Fruit fly (Drosophila melanogaster): ENCODE measurements around the gene CG9451.
A peak's percentile ranks its signal among the peaks of the same experiment; 100 is the strongest.

The CG9451 gene

DNA sequence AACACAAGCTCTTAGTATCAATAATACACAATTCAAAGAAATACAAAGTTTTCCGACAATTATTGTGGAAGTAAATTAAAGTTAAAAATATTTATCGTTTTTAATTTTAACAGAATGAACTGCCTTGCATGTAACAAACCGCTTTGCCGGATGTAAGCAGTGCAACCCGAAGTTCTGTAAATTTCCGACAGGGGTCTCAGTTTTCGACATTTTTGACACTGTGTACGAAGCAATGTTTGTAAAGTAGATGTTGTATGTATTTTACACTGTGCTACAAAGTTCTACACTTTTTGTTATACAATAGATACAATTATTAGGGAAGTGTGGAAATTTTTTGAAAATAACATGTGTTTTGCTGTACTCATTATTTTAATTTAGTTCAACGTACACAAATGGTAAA, 15.9 kb upstream of the CG9451 start (continued):
- TF ChIP-seq nom (GFP tag; optimal IDR thresholded peaks at IDR 0.05) (no peak), zf30C (GFP tag; optimal IDR thresholded peaks at IDR 0.05) (no peak), Ets65A (GFP tag) (peak; percentile 100), CG3995 (GFP tag; optimal IDR thresholded peaks at IDR 0.05) (peak; percentile 59), CG14667 (GFP tag; IDR thresholded peaks at IDR 0.05) (peak; percentile 89), CG18599 (GFP tag; optimal IDR thresholded peaks at IDR 0.05) (peak; percentile 84), odd (GFP tag; optimal IDR thresholded peaks at IDR 0.05) (peak; percentile 28), sens (GFP tag) (peak; percentile 97), ase (GFP tag; IDR thresholded peaks at IDR 0.05) (peak; percentile 95), CG15601 (tag; optimal IDR thresholded peaks at IDR 0.05) (peak; percentile 80), ci (GFP tag; IDR thresholded peaks at IDR 0.05) (peak; percentile 96), dpn (GFP tag; optimal IDR thresholded peaks at IDR 0.05) (peak; percentile 68 to 97), lov (optimal IDR thresholded peaks at IDR 0.05) (no peak), lov (GFP tag; IDR thresholded peaks at IDR 0.05) (peak; percentile 95), fd102C (GFP tag; optimal IDR thresholded peaks at IDR 0.05) (peak; percentile 83), CG12155 (GFP tag; optimal IDR thresholded peaks at IDR 0.05) (peak; percentile 70), gfzf (GFP tag; optimal IDR thresholded peaks at IDR 0.05) (peak; percentile 21), sr (GFP tag; IDR thresholded peaks at IDR 0.05) (peak; percentile 93), Dip2 (GFP tag; IDR thresholded peaks at IDR 0.05) (no peak), Opbp (GFP tag; IDR thresholded peaks at IDR 0.05; ENCODE audit: partially characterized antibody) (peak; percentile 53; the same call in 1 of the 3 replicates), HLHmδ (GFP tag; optimal IDR thresholded peaks at IDR 0.05) (peak; percentile 74), D (optimal IDR thresholded peaks at IDR 0.05) (no peak), D (GFP tag; optimal IDR thresholded peaks at IDR 0.05) (peak; percentile 73), CG16779 (GFP tag; IDR thresholded peaks at IDR 0.05) (peak; percentile 92), Hmx (GFP tag; optimal IDR thresholded peaks at IDR 0.05) (peak; percentile 71), CG18011 (GFP tag; optimal IDR thresholded peaks at IDR 0.05) (peak; percentile 77), stwl (tag; optimal IDR thresholded peaks at IDR 0.05) (peak; percentile 98), BtbVII (GFP tag; optimal IDR thresholded peaks at IDR 0.05) (peak; percentile 74), Dref (GFP tag; IDR thresholded peaks at IDR 0.05) (peak; percentile 48), gce (GFP tag; IDR thresholded peaks at IDR 0.05) (peak; percentile 93), Sry-δ (GFP tag; optimal IDR thresholded peaks at IDR 0.05) (peak; percentile 58), Poxn (GFP tag; IDR thresholded peaks at IDR 0.05) (peak; percentile 64), CG9817 (tag; optimal IDR thresholded peaks at IDR 0.05) (peak; percentile 96), CG17802 (tag; optimal IDR thresholded peaks at IDR 0.05) (peak; percentile 92), ab (GFP tag; optimal IDR thresholded peaks at IDR 0.05) (peak; percentile 59), gcm2 (GFP tag; optimal IDR thresholded peaks at IDR 0.05) (peak; percentile 51), nmo (GFP tag; optimal IDR thresholded peaks at IDR 0.05) (peak; percentile 87), Hmr (GFP tag; optimal IDR thresholded peaks at IDR 0.05) (peak; percentile 92), CG6791 (GFP tag; IDR thresholded peaks at IDR 0.05; ENCODE audit: partially characterized antibody) (peak; percentile 75), CG33213 (GFP tag; optimal IDR thresholded peaks at IDR 0.05) (peak; percentile 95), CHES-1-like (GFP tag; optimal IDR thresholded peaks at IDR 0.05) (peak; percentile 85), gcm (GFP tag; optimal IDR thresholded peaks at IDR 0.05) (no peak), CG11456 (GFP tag; IDR thresholded peaks at IDR 0.05) (peak; percentile 99), CG15479 (GFP tag; optimal IDR thresholded peaks at IDR 0.05) (no peak), Oli (tag; optimal IDR thresholded peaks at IDR 0.05) (peak; percentile 49), Deaf1 (tag; optimal IDR thresholded peaks at IDR 0.05) (no peak), so (GFP tag; IDR thresholded peaks at IDR 0.05) (0 out of 3 replicates have a peak, but pooled peaks have one; percentile 65), scrt (GFP tag; optimal IDR thresholded peaks at IDR 0.05) (peak; percentile 64), jumu (GFP tag; optimal IDR thresholded peaks at IDR 0.05) (peak; percentile 90), CG1832 (GFP tag; optimal IDR thresholded peaks at IDR 0.05) (no peak), cg (GFP tag; optimal IDR thresholded peaks at IDR 0.05) (no peak)
